Worm (Caenorhabditis elegans) whole organism, L4 larva: ENCODE results near the gene F13C5.1.

ENCODE experiments used
- F26F4.8 ChIP-seq: fragments of 200-800 bp; sonication (Bioruptor generic); conservative IDR thresholded peaks from 2 replicates; pipeline ENCODE4 v1.3.6; 2022; ENCODE audit warnings: missing genetic modification characterization, missing compliant biosample characterization
- F37D6.2 ChIP-seq: sonication (generic microtip); optimal IDR thresholded peaks from 2 replicates; lab custom pipeline; 2016; ENCODE audit warnings: mild to moderate bottlenecking, missing genetic modification characterization, missing compliant biosample characterization
- R02D3.7 ChIP-seq: fragments of 150-350 bp; sonication (generic microtip); optimal IDR thresholded peaks from 3 replicates; lab custom pipeline; 2014; ENCODE audit warnings: missing biosample characterization, missing genetic modification characterization
- T20F7.1 ChIP-seq: fragments of 200-800 bp; sonication (Bioruptor generic); optimal IDR thresholded peaks from 2 replicates; lab custom pipeline; 2018; ENCODE audit warnings: mild to moderate bottlenecking, missing genetic modification characterization, missing compliant biosample characterization
- aha-1 ChIP-seq: fragments of 150-350 bp; peaks from one replicate; lab custom pipeline; 2014; ENCODE audit warnings: missing biosample characterization, missing genetic modification characterization
- attf-4 ChIP-seq: sonication (generic microtip); optimal IDR thresholded peaks from 3 replicates; lab custom pipeline; 2017; ENCODE audit warnings: missing biosample characterization, missing genetic modification characterization
- ces-1 ChIP-seq: fragments of 150-350 bp; sonication (generic microtip); optimal IDR thresholded peaks from 4 replicates; lab custom pipeline; 2014; ENCODE audit warnings: missing biosample characterization, missing genetic modification reagents, missing genetic modification characterization
- cey-2 ChIP-seq: sonication (generic microtip); optimal IDR thresholded peaks from 3 replicates; lab custom pipeline; 2017; ENCODE audit warnings: missing genetic modification characterization, mild to moderate bottlenecking, missing compliant biosample characterization, antibody characterized with exemption, borderline replicate concordance; ENCODE audit not compliant: insufficient read depth
- daf-16 ChIP-seq, 3 experiments: sonication (generic microtip); optimal IDR thresholded peaks; 2 replicates each; lab custom pipeline; 2016 to 2017; ENCODE audit warnings: missing genetic modification characterization in 3 of 3, missing genetic modification reagents in 3 of 3, mild to moderate bottlenecking in 2 of 3, missing compliant biosample characterization in 2 of 3, missing biosample characterization in 1 of 3, moderate library complexity in 1 of 3
- dmd-9 ChIP-seq: fragments of 200-800 bp; sonication (Bioruptor generic); IDR thresholded peaks from 2 replicates; pipeline ENCODE4 v1.3.6; 2022; ENCODE audit warnings: missing genetic modification reagents, missing genetic modification characterization, missing compliant biosample characterization
- fkh-10 ChIP-seq: fragments of 150-350 bp; optimal IDR thresholded peaks from 2 replicates; lab custom pipeline; 2014; ENCODE audit warnings: missing biosample characterization, missing genetic modification reagents, missing genetic modification characterization
- gei-8 ChIP-seq: fragments of 200-800 bp; sonication (Bioruptor generic); optimal IDR thresholded peaks from 2 replicates; lab custom pipeline; 2018; ENCODE audit warnings: mild to moderate bottlenecking, missing genetic modification characterization, missing compliant biosample characterization
- hif-1 ChIP-seq, 2 experiments: sonication (generic microtip); optimal IDR thresholded peaks; 2 replicates each; lab custom pipeline; 2016 to 2017; ENCODE audit warnings: missing compliant biosample characterization in 2 of 2, missing genetic modification characterization in 2 of 2, missing genetic modification reagents in 2 of 2, missing genotype in 2 of 2, mild to moderate bottlenecking in 1 of 2
- hlh-30 ChIP-seq: sonication (generic microtip); optimal IDR thresholded peaks from 2 replicates; lab custom pipeline; 2017; ENCODE audit warnings: antibody characterized with exemption, mild to moderate bottlenecking, missing genetic modification characterization, missing compliant biosample characterization; ENCODE audit not compliant: insufficient read depth
- lin-13 ChIP-seq: fragments of 150-350 bp; optimal IDR thresholded peaks from 2 replicates; lab custom pipeline; 2014; ENCODE audit warnings: missing biosample characterization, missing genetic modification reagents, missing genetic modification characterization
- lin-38 ChIP-seq: fragments of 200-800 bp; sonication (Bioruptor generic); IDR thresholded peaks from 2 replicates; pipeline ENCODE4 v1.3.6; 2022; ENCODE audit warnings: missing genetic modification reagents, missing genetic modification characterization, missing compliant biosample characterization
- lir-3 ChIP-seq: sonication (generic microtip); optimal IDR thresholded peaks from 2 replicates; lab custom pipeline; 2016; ENCODE audit warnings: mild to moderate bottlenecking, missing genetic modification characterization, missing compliant biosample characterization
- mdt-29 ChIP-seq: fragments of 200-800 bp; sonication (Bioruptor generic); IDR thresholded peaks from 2 replicates; pipeline ENCODE4 v1.3.6; 2022; ENCODE audit warnings: missing genetic modification reagents, missing genetic modification characterization, missing compliant biosample characterization
- mes-2 ChIP-seq: sonication (generic microtip); optimal IDR thresholded peaks from 2 replicates; lab custom pipeline; 2016; ENCODE audit warnings: missing genotype, mild to moderate bottlenecking, missing genetic modification characterization, missing compliant biosample characterization; ENCODE audit not compliant: poor library complexity, severe bottlenecking
- nhr-102 ChIP-seq: sonication (generic microtip); optimal IDR thresholded peaks from 2 replicates; lab custom pipeline; 2016; ENCODE audit warnings: mild to moderate bottlenecking, missing genetic modification characterization, moderate library complexity, missing compliant biosample characterization
- nhr-11 ChIP-seq: fragments of 150-350 bp; optimal IDR thresholded peaks from 2 replicates; lab custom pipeline; 2014; ENCODE audit warnings: missing biosample characterization, missing genetic modification characterization
- nhr-76 ChIP-seq: fragments of 150-350 bp; optimal IDR thresholded peaks from 2 replicates; lab custom pipeline; 2014; ENCODE audit warnings: missing biosample characterization, missing genetic modification characterization
- pha-4 ChIP-seq, 2 experiments: fragments of 150-350 bp in 1 of 2; fragments of 200-800 bp in 1 of 2; sonication (Bioruptor generic) in 1 of 2; IDR thresholded peaks in 1 of 2; optimal IDR thresholded peaks in 1 of 2; 2 replicates each; pipeline versions ENCODE4 v1.3.6 to Lab custom; 2014 to 2022; ENCODE audit warnings: missing genetic modification characterization in 2 of 2, missing genetic modification reagents in 2 of 2, missing biosample characterization in 1 of 2, missing compliant biosample characterization in 1 of 2
- php-3 ChIP-seq: fragments of 200-800 bp; sonication (Bioruptor generic); IDR thresholded peaks from 2 replicates; pipeline ENCODE4 v1.3.6; 2022; ENCODE audit warnings: missing genetic modification reagents, missing genetic modification characterization, missing compliant biosample characterization
- sdz-12 ChIP-seq: fragments of 200-800 bp; sonication (Bioruptor generic); optimal IDR thresholded peaks from 2 replicates; lab custom pipeline; 2018; ENCODE audit warnings: mild to moderate bottlenecking, missing genetic modification characterization, missing compliant biosample characterization
- set-16 ChIP-seq: fragments of 200-800 bp; sonication (Bioruptor generic); IDR thresholded peaks from 2 replicates; pipeline ENCODE4 v1.3.6; 2022; ENCODE audit warnings: missing genetic modification reagents, missing genetic modification characterization, missing compliant biosample characterization
- spr-1 ChIP-seq: sonication (generic microtip); optimal IDR thresholded peaks from 2 replicates; lab custom pipeline; 2016; ENCODE audit warnings: mild to moderate bottlenecking, missing genetic modification characterization, missing compliant biosample characterization
- tra-1 ChIP-seq: fragments of 200-800 bp; sonication (Bioruptor generic); IDR thresholded peaks from 2 replicates; pipeline ENCODE4 v1.3.6; 2022; ENCODE audit warnings: missing genetic modification reagents, missing genetic modification characterization, missing compliant biosample characterization
- unc-62 ChIP-seq, 3 experiments: fragments of 150-350 bp in 1 of 3; sonication (generic microtip); optimal IDR thresholded peaks in 2 of 3; peaks in 1 of 3; 1 replicate in 1 of 3; 2 replicates in 2 of 3; lab custom pipeline; 2014 to 2017; ENCODE audit warnings: missing biosample characterization in 3 of 3, missing genetic modification characterization in 3 of 3, missing genetic modification reagents in 3 of 3, missing genotype in 1 of 3
- vab-7 ChIP-seq: fragments of 200-800 bp; sonication (Bioruptor generic); IDR thresholded peaks from 2 replicates; pipeline ENCODE4 v1.3.6; 2022; ENCODE audit warnings: missing genetic modification reagents, missing genetic modification characterization, missing compliant biosample characterization
- ztf-7 ChIP-seq: fragments of 150-350 bp; optimal IDR thresholded peaks from 2 replicates; lab custom pipeline; 2014; ENCODE audit warnings: missing biosample characterization, missing genetic modification characterization

F13C5.1 gene

ce11 chrX:573270-573669, 28.7 kb upstream of the F13C5.1 start (continued):
- TF ChIP-seq vab-7 (GFP tag; lab: Robert Waterston, UW) (no peak), lin-13 (GFP tag; lab: Kevin White, UChicago) (no peak), pha-4 (GFP tag; IDR thresholded peaks at IDR 0.05; lab: Robert Waterston, UW) (no peak), pha-4 (tag; optimal IDR thresholded peaks at IDR 0.05; lab: Kevin White, UChicago) (peak; percentile 41), nhr-11 (tag; lab: Kevin White, UChicago) (peak; percentile 81), nhr-102 (tag; lab: Kevin White, UChicago) (peak; percentile 21), F37D6.2 (no peak), lin-38 (no peak)

ce11 chrX:575084-575483, 26.9 kb upstream of the F13C5.1 start:
- TF ChIP-seq mdt-29 (GFP tag; lab: Robert Waterston, UW) (no peak), daf-16 (GFP tag; optimal IDR thresholded peaks at IDR 0.05; lab: Kevin White, UChicago) (no peak), daf-16 (tag; optimal IDR thresholded peaks at IDR 0.05; lab: Kevin White, UChicago) (no peak), spr-1 (tag; lab: Kevin White, UChicago) (no peak), dmd-9 (GFP tag; lab: Robert Waterston, UW) (no peak), php-3 (GFP tag; lab: Robert Waterston, UW) (no peak), ces-1 (GFP tag; lab: Kevin White, UChicago) (no peak), pha-4 (GFP tag; IDR thresholded peaks at IDR 0.05; lab: Robert Waterston, UW) (no peak), pha-4 (tag; optimal IDR thresholded peaks at IDR 0.05; lab: Kevin White, UChicago) (no peak), fkh-10 (GFP tag; lab: Kevin White, UChicago) (no peak), nhr-102 (tag; lab: Kevin White, UChicago) (peak; percentile 64)

ce11 chrX:581754-582153, 20.2 kb upstream of the F13C5.1 start:
- TF ChIP-seq set-16 (GFP tag; lab: Robert Waterston, UW) (peak; percentile 70), gei-8 (GFP tag; lab: Kevin White, UChicago) (no peak)

ce11 chrX:585598-586217, 16.3 kb upstream of the F13C5.1 start:
- TF ChIP-seq cey-2 (no peak), ztf-7 (tag; lab: Kevin White, UChicago) (no peak), hlh-30 (tag; lab: Kevin White, UChicago) (no peak), aha-1 (tag; lab: Kevin White, UChicago) (peak; percentile 41), R02D3.7 (tag; lab: Kevin White, UChicago) (no peak), unc-62 (GFP tag; optimal IDR thresholded peaks at IDR 0.05 in 1 of 2; lab: Kevin White, UChicago) (peak in 1 of 2 experiments; percentile 93), unc-62 (tag; optimal IDR thresholded peaks at IDR 0.05; lab: Kevin White, UChicago) (no peak), F37D6.2 (no peak), nhr-76 (tag; lab: Kevin White, UChicago) (no peak), lir-3 (tag; lab: Kevin White, UChicago) (no peak), vab-7 (GFP tag; lab: Robert Waterston, UW) (no peak), attf-4 (tag; lab: Kevin White, UChicago) (no peak), tra-1 (GFP tag; lab: Robert Waterston, UW) (no peak), hif-1 (tag; optimal IDR thresholded peaks at IDR 0.05; lab: Kevin White, UChicago) (no peak), F26F4.8 (no peak), sdz-12 (GFP tag; lab: Kevin White, UChicago) (no peak), mes-2 (tag; lab: Kevin White, UChicago) (no peak), T20F7.1 (no peak), nhr-102 (tag; lab: Kevin White, UChicago) (no peak)
